Fruit fly (Drosophila melanogaster): ENCODE results near the gene crm.

Gene crm

DNA sequence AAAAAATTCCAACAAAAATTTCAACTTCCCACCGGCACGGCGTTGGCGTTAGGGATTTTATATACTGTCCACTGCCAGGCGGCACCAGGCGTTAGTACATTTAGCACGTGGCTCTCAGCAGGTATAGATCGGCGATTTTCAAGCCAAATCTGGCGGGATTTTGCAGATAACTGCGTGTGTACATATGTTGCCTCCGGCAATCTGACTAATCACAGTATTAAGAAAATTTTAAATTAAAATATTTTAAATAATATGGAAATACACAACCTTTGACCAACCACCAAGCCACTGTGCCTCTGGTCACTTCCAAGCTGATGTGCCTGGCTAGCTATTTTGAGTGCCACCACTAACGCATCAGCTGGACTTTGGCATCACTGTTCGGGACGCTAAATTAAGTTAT is 6.4 kb downstream of the crm start, which contains the start of the genes ttm50 and CG2712:
TSS of gene ttm50 (minus strand) at position 64 of the 400 bp plus-strand sequence.
TSS of gene CG2712 (plus strand) at position 343 of the 400 bp plus-strand sequence.
- TF ChIP-seq ttk (optimal IDR thresholded peaks at IDR 0.05) (no peak), Myc (optimal IDR thresholded peaks at IDR 0.05) (no peak), h (optimal IDR thresholded peaks at IDR 0.05) (no peak), psq (optimal IDR thresholded peaks at IDR 0.05) (no peak), Sin3A (optimal IDR thresholded peaks at IDR 0.05) (no peak), insv (optimal IDR thresholded peaks at IDR 0.05) (no peak)

dm6 chrX:2727506-2727905 is 11.1 kb downstream of the crm start, which contains the start of gene dwg:
Gene dwg (plus strand): TSS chrX:2727698.
- no peak for TF ChIP-seq Sin3A (optimal IDR thresholded peaks at IDR 0.05)
- TF ChIP-seq ttk (optimal IDR thresholded peaks at IDR 0.05), result no peak
- no peak for TF ChIP-seq h (optimal IDR thresholded peaks at IDR 0.05)

dm6 chrX:2726420-2726819 is 12.2 kb downstream of the crm start, which contains the start of gene vilya:
Gene vilya (plus strand): TSS chrX:2726678.
- TF ChIP-seq insv (optimal IDR thresholded peaks at IDR 0.05) (no peak), h (optimal IDR thresholded peaks at IDR 0.05) (no peak), ttk (optimal IDR thresholded peaks at IDR 0.05) (no peak), Sin3A (optimal IDR thresholded peaks at IDR 0.05) (no peak)

DNA sequence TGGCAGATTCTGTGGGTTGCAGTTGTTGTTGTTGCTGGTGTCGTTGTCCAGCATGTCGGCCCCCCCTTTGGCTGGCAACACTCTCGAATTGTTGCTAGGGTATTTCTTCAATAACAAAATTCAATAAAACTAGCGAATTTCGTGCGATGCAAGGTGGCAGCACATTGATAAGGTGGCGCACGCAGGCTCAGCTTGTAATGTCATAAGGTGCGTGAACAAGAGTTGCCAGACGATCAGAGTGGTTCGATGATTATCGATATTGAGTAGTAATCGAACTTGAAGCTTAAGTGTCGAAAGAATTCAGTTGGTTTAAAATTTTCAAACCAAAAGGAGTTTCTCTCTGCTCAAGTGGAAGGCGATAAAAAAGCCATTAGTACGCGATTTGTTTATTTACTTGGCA is 18.5 kb downstream of the crm start, which contains the start of gene CG2701:
TSS of gene CG2701 (minus strand) at position 206 of the 400 bp plus-strand sequence.
- TF ChIP-seq h (optimal IDR thresholded peaks at IDR 0.05), result no peak
- no peak for TF ChIP-seq Myc (optimal IDR thresholded peaks at IDR 0.05)
- TF ChIP-seq ttk (optimal IDR thresholded peaks at IDR 0.05), result no peak
- TF ChIP-seq Sin3A (optimal IDR thresholded peaks at IDR 0.05), result no peak
- TF ChIP-seq psq (optimal IDR thresholded peaks at IDR 0.05), result no peak
- TF ChIP-seq insv (optimal IDR thresholded peaks at IDR 0.05), result no peak

DNA sequence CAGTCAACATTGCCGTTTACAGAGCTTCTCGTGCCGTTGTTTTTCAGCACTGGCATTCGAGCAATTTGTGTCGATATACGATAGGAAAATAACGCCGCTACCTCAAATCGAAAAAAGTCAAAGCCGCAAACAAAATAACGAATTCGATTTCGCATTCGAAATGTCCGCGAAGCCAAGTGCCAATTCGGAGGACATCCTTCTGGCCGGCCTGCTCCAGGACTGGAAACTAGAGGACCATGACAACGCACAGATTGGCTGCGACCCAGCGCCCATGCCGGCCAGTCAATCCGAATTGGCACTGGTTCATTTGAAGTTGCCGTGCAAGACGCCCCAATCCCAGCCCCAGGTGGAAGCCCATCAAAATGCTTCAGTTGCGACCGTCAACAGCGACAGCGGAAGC is 23.8 kb downstream of the crm start:
- no peak for TF ChIP-seq h (optimal IDR thresholded peaks at IDR 0.05)
- TF ChIP-seq insv (optimal IDR thresholded peaks at IDR 0.05), result no peak
- no peak for TF ChIP-seq Sin3A (optimal IDR thresholded peaks at IDR 0.05)
- no peak for TF ChIP-seq ttk (optimal IDR thresholded peaks at IDR 0.05)

- TF ChIP-seq Myc (optimal IDR thresholded peaks at IDR 0.05), result no peak
- TF ChIP-seq insv (optimal IDR thresholded peaks at IDR 0.05), result no peak
- TF ChIP-seq Sin3A (optimal IDR thresholded peaks at IDR 0.05), result no peak
- no peak for TF ChIP-seq ttk (optimal IDR thresholded peaks at IDR 0.05)
- TF ChIP-seq psq (optimal IDR thresholded peaks at IDR 0.05), result no peak
- TF ChIP-seq h (optimal IDR thresholded peaks at IDR 0.05), result no peak
These were observed 24.8 kb downstream of the crm start, which contains the start of the genes CG2685 and CG2694 for dm6 chrX:2713776-2714175. Gene CG2685 (minus strand): TSS chrX:2713960. Gene CG2694 (plus strand): TSS chrX:2714079.

DNA sequence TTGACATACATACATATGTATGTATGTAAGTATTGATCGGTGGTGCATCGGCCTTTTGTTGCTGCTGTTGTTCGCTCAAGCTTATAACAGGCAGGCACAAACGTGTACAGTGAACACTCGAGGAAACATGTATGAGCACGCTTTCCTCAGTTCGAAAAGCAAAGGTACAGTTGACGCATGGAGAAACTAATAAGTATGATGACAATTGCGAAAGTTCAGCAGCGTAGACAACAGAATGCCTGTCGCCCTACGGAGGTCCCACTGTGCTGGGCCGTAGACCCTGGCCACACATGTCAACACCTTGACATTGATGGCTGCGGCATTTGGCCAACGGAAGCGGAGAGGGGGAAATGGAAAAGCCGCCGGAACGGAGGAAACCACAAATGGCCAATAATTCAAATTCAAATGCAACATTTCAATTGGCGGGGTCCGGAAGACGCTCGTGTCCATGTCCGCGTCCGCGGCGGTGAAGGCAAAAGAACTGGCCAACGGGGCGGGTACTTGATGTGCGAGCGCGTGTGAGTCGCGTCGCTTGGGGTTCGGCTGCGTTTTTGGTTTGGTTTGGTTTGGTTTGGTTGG is 30.3 kb downstream of the crm start, which contains the start of gene CG2681:
TSS of gene CG2681 (plus strand) at position 529 of the 579 bp plus-strand sequence.
- no peak for TF ChIP-seq insv (optimal IDR thresholded peaks at IDR 0.05)
- TF ChIP-seq psq (optimal IDR thresholded peaks at IDR 0.05), result no peak
- no peak for TF ChIP-seq h (optimal IDR thresholded peaks at IDR 0.05)
- TF ChIP-seq ttk (optimal IDR thresholded peaks at IDR 0.05), result no peak
- no peak for TF ChIP-seq Sin3A (optimal IDR thresholded peaks at IDR 0.05)
- TF ChIP-seq Myc (optimal IDR thresholded peaks at IDR 0.05), result no peak

DNA sequence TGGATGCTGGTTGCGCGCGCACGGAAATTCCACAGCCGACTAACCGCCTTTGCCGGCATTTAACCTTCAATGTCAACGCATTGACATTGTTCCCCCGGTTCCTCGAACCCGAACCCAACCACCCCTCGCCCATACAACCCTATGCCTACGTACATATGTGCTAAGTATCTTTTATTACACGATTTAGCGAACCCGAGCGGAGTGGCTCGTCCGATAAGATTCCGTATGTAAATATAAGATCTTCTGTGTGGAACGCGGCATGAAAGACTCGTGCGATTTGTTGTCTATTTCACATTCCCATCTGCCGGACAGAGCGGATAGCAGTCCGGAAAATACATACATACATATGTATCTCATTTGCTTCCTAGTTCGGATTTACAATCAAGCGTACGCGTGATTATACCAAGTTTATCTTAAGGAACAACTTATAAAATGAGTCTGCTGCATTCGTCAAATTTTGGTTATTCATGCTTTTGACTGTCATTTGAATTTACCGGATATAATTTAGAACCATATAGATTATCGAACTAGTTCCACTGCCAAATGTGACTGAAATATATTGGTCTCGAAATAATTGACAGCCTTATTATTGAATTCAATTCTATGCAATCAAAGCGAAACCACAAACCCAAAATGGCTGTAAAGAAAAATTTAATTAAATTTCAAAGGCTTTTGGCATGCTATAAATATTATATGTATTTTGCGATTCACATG is 31.0 kb downstream of the crm start, which contains the start of gene CG2680:
TSS of gene CG2680 (minus strand) at position 51 of the 714 bp plus-strand sequence.
- TF ChIP-seq Sin3A (optimal IDR thresholded peaks at IDR 0.05) (no peak), h (optimal IDR thresholded peaks at IDR 0.05) (no peak), ttk (optimal IDR thresholded peaks at IDR 0.05) (no peak), psq (optimal IDR thresholded peaks at IDR 0.05) (no peak), insv (optimal IDR thresholded peaks at IDR 0.05) (no peak)

DNA sequence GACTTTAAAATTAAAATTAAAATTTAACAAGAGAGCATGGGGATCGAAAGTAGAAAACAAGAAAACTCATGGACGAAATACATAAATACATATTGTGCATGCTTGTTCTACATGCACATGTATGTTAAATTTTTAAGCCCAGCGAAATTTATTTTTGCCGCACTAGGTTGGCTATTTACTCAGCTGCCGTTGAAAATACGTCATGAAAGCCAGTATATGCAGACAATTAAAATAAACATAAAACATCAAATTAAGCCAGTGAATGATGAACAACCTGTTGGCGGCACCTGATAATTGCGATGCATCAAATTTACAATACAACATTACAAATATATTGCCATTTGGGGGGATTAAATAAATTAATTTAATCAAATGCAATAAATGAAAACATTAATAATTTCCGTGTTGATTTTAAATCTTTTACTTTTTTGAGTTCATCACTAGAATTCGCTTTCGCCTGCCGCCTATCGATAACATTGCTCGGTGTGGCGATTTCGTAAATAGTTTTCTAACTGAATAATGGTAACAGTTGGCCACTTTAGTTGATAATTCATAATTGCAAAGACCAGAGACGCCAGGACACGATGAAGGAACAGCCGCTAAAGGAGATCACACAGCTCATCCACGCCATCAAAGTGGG is 34.3 kb downstream of the crm start, which contains the start of gene eIF2Bbeta:
TSS of gene eIF2Bbeta (plus strand) at position 438 of the 640 bp plus-strand sequence.
- TF ChIP-seq insv (optimal IDR thresholded peaks at IDR 0.05), result no peak
- TF ChIP-seq psq (optimal IDR thresholded peaks at IDR 0.05), result no peak
- no peak for TF ChIP-seq h (optimal IDR thresholded peaks at IDR 0.05)
- TF ChIP-seq ttk (optimal IDR thresholded peaks at IDR 0.05), result no peak
- no peak for TF ChIP-seq Myc (optimal IDR thresholded peaks at IDR 0.05)
- no peak for TF ChIP-seq Sin3A (optimal IDR thresholded peaks at IDR 0.05)

dm6 chrX:2703693-2704092 is 34.9 kb downstream of the crm start, which contains the start of gene Ugalt:
Gene Ugalt (minus strand): TSS chrX:2703852.
- no peak for TF ChIP-seq Myc (optimal IDR thresholded peaks at IDR 0.05)
- no peak for TF ChIP-seq insv (optimal IDR thresholded peaks at IDR 0.05)
- no peak for TF ChIP-seq Sin3A (optimal IDR thresholded peaks at IDR 0.05)
- no peak for TF ChIP-seq psq (optimal IDR thresholded peaks at IDR 0.05)
- no peak for TF ChIP-seq h (optimal IDR thresholded peaks at IDR 0.05)
- no peak for TF ChIP-seq ttk (optimal IDR thresholded peaks at IDR 0.05)

dm6 chrX:2698064-2698894 is 40.3 kb downstream of the crm start, which contains the start of the genes Spg7 and Lint-O:
Gene Spg7 (minus strand): TSS chrX:2698211.
Gene Lint-O (plus strand): TSS chrX:2698701.
- TF ChIP-seq ttk (optimal IDR thresholded peaks at IDR 0.05), result no peak
- no peak for TF ChIP-seq psq (optimal IDR thresholded peaks at IDR 0.05)
- no peak for TF ChIP-seq h (optimal IDR thresholded peaks at IDR 0.05)
- TF ChIP-seq Sin3A (optimal IDR thresholded peaks at IDR 0.05), result no peak
- no peak for TF ChIP-seq insv (optimal IDR thresholded peaks at IDR 0.05)
- no peak for TF ChIP-seq Myc (optimal IDR thresholded peaks at IDR 0.05)

All from Kc167 (cell line).